Worm (Caenorhabditis elegans) whole organism, midembryonic: Measurements from ENCODE around the gene algn-13.

Source experiments
- T22C8.4 ChIP-seq: fragments of 200-800 bp; sonication (Bioruptor generic); IDR thresholded peaks from 2 replicates; pipeline ENCODE4 v1.3.6; 2022; ENCODE audit warnings: missing genetic modification characterization, missing compliant biosample characterization
- cog-1 ChIP-seq: sonication (generic microtip); optimal IDR thresholded peaks from 2 replicates; lab custom pipeline; 2016; ENCODE audit warnings: missing genetic modification characterization, missing compliant biosample characterization
- flt-1 ChIP-seq: fragments of 200-800 bp; sonication (Bioruptor generic); IDR thresholded peaks from 2 replicates; pipeline ENCODE4 v1.3.6; 2022; ENCODE audit warnings: missing genetic modification characterization, missing compliant biosample characterization
- klf-2 ChIP-seq: fragments of 200-800 bp; sonication (Bioruptor generic); conservative IDR thresholded peaks from 2 replicates; pipeline ENCODE4 v1.3.6; 2022; ENCODE audit warnings: missing genetic modification reagents, missing genetic modification characterization, missing compliant biosample characterization
- med-1 ChIP-seq: sonication (generic microtip); optimal IDR thresholded peaks from 2 replicates; lab custom pipeline; 2017; ENCODE audit warnings: missing genetic modification characterization, mild to moderate bottlenecking, missing compliant biosample characterization, antibody characterized with exemption, missing genetic modification reagents; ENCODE audit not compliant: insufficient read depth
- ref-1 ChIP-seq: fragments of 200-800 bp; sonication (Bioruptor generic); conservative IDR thresholded peaks from 2 replicates; pipeline ENCODE4 v1.3.6; 2022; ENCODE audit warnings: missing genetic modification reagents, missing genetic modification characterization, missing compliant biosample characterization
- tab-1 ChIP-seq: fragments of 200-800 bp; sonication (Bioruptor generic); IDR thresholded peaks from 2 replicates; pipeline ENCODE4 v1.3.6; 2022; ENCODE audit warnings: missing genetic modification characterization, missing compliant biosample characterization
- ztf-23 ChIP-seq: fragments of 200-800 bp; sonication (Bioruptor generic); IDR thresholded peaks from 2 replicates; pipeline ENCODE4 v1.3.6; 2022; ENCODE audit warnings: missing genetic modification reagents, missing genetic modification characterization, missing compliant biosample characterization
- ztf-29 ChIP-seq: fragments of 200-800 bp; sonication (Bioruptor generic); IDR thresholded peaks from 2 replicates; pipeline ENCODE4 v1.3.6; 2022; ENCODE audit warnings: missing genetic modification reagents, missing genetic modification characterization, missing compliant biosample characterization

The algn-13 gene

DNA sequence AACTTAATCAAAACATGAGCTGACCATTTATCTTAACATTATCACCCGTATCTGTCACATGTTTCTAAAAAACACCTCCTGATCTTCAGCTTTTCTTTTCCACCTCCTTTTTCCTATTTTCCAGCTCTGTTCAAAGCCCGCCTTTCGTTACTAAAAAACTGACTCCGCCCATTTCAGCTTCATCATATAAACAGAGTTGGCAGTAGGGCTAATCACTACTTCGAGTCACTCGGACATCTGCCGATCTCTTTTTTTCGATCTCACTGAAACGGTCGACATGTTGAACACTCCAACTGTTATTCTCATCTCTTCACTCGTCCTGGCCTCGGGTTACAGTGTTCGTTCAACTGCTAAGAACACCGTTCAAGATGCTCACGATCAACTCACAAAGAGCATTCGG, 30.7 kb upstream of the algn-13 start, which contains the start of gene droe-4:
droe-4 (plus strand) TSS at position 172 of the 400 bp plus-strand sequence.
- TF ChIP-seq ztf-29 (GFP tag; lab: Robert Waterston, UW) (no peak), cog-1 (tag; lab: Kevin White, UChicago) (no peak), T22C8.4 (GFP tag; lab: Robert Waterston, UW) (no peak), ref-1 (GFP tag; lab: Robert Waterston, UW) (no peak), tab-1 (GFP tag; lab: Robert Waterston, UW) (no peak), ztf-23 (no peak), flt-1 (GFP tag; lab: Robert Waterston, UW) (no peak), med-1 (GFP tag; lab: Kevin White, UChicago) (no peak), klf-2 (GFP tag; lab: Robert Waterston, UW) (no peak)

DNA sequence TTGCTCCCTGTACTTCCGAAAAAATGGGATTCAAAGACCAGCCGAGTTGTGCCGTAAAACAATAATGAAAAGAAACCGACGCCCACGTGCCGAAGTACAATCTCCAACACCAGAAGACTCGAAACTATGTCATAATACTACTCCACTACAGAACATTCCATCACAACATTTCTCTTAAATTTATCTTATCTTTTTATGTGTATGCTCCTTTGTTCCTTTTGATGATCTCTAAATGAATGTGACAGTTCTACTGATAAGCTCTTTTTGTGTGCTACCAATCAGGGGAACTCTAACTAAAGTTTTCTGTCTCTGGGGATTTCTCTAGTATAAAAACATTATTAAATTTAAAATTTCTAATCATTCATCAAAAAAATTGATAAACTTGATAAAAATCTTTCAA, 25.0 kb upstream of the algn-13 start:
- no peak for TF ChIP-seq tab-1 (GFP tag; lab: Robert Waterston, UW)
- no peak for TF ChIP-seq med-1 (GFP tag; lab: Kevin White, UChicago)
- no peak for TF ChIP-seq klf-2 (GFP tag; lab: Robert Waterston, UW)
- no peak for TF ChIP-seq cog-1 (tag; lab: Kevin White, UChicago)
- TF ChIP-seq T22C8.4 (GFP tag; lab: Robert Waterston, UW) = no peak
- no peak for TF ChIP-seq ref-1 (GFP tag; lab: Robert Waterston, UW)
- no peak for TF ChIP-seq flt-1 (GFP tag; lab: Robert Waterston, UW)
- no peak for TF ChIP-seq ztf-29 (GFP tag; lab: Robert Waterston, UW)

DNA sequence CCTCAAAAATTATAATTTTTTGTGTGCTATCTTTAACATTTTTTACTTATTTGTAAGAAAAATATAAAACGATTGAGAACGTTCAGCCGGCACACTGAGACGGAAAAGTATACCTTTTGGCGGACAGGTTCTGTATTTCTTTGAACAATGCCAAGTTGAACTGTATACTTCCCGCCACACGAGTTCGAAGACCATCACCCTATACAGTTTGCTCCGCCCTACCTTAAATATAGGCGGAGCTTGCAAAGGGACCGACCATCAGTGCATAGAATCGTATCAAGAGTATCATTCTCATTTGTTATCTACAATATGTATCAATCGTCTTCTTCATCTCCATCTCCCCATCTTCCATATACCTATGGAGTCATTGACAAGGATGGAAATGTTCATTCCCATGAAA, 23.1 kb upstream of the algn-13 start, which contains the start of gene end-1:
end-1 (plus strand) TSS at position 301 of the 400 bp plus-strand sequence.
- TF ChIP-seq cog-1 (tag; lab: Kevin White, UChicago) (no peak), T22C8.4 (GFP tag; lab: Robert Waterston, UW) (no peak), ztf-23 (no peak), ref-1 (GFP tag; lab: Robert Waterston, UW) (no peak), tab-1 (GFP tag; lab: Robert Waterston, UW) (no peak), klf-2 (GFP tag; lab: Robert Waterston, UW) (no peak), ztf-29 (GFP tag; lab: Robert Waterston, UW) (no peak), flt-1 (GFP tag; lab: Robert Waterston, UW) (no peak), med-1 (GFP tag; lab: Kevin White, UChicago) (no peak)

DNA sequence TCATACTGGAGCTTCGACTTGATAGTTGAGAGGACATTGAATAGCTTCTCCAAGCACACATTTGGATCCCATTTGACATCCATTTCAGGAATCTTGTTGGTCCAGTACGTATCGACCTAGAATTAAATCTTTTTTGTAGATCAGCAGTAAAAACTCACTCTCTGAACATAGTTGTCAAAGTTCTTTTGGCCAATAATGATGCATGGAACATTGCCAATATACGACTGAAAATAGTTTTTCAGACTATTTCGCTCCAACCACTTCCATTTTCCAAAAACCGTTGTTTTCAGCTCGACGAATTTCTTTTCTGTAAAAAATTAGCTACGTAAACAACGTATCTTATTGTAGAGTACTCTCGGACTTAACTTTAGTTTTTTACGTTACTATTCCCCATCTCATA, 19.9 kb upstream of the algn-13 start:
- TF ChIP-seq med-1 (GFP tag; lab: Kevin White, UChicago) (no peak), ref-1 (GFP tag; lab: Robert Waterston, UW) (no peak), flt-1 (GFP tag; lab: Robert Waterston, UW) (no peak), ztf-23 (no peak), ztf-29 (GFP tag; lab: Robert Waterston, UW) (no peak), tab-1 (GFP tag; lab: Robert Waterston, UW) (no peak), klf-2 (GFP tag; lab: Robert Waterston, UW) (no peak), cog-1 (tag; lab: Kevin White, UChicago) (no peak), T22C8.4 (GFP tag; lab: Robert Waterston, UW) (no peak)

DNA sequence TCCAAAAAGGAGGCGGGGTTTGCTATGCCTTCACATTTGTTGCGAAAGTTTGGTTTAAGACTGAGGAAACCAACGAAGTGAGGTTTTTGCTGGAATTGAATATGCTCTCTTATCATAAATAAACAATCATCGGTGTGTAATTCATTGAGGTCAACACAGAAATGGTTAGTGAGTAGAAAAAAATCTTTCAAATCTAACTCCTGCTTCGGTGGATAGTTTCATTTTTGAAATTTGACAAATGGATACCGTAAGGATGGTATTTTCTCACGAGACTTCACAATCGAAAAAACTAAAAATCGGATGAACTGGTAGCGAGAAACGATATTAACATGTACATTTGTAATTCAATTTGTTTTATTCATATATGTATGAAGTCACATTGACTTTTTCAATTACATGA, 19.0 kb upstream of the algn-13 start, which contains the start of gene eol-1:
eol-1 (minus strand) TSS at position 101 of the 400 bp plus-strand sequence.
- no peak for TF ChIP-seq tab-1 (GFP tag; lab: Robert Waterston, UW)
- no peak for TF ChIP-seq ztf-23
- TF ChIP-seq ref-1 (GFP tag; lab: Robert Waterston, UW) = no peak
- no peak for TF ChIP-seq flt-1 (GFP tag; lab: Robert Waterston, UW)
- TF ChIP-seq T22C8.4 (GFP tag; lab: Robert Waterston, UW) = no peak
- TF ChIP-seq ztf-29 (GFP tag; lab: Robert Waterston, UW) = no peak
- no peak for TF ChIP-seq klf-2 (GFP tag; lab: Robert Waterston, UW)
- TF ChIP-seq cog-1 (tag; lab: Kevin White, UChicago) = no peak
- TF ChIP-seq med-1 (GFP tag; lab: Kevin White, UChicago) = no peak

DNA sequence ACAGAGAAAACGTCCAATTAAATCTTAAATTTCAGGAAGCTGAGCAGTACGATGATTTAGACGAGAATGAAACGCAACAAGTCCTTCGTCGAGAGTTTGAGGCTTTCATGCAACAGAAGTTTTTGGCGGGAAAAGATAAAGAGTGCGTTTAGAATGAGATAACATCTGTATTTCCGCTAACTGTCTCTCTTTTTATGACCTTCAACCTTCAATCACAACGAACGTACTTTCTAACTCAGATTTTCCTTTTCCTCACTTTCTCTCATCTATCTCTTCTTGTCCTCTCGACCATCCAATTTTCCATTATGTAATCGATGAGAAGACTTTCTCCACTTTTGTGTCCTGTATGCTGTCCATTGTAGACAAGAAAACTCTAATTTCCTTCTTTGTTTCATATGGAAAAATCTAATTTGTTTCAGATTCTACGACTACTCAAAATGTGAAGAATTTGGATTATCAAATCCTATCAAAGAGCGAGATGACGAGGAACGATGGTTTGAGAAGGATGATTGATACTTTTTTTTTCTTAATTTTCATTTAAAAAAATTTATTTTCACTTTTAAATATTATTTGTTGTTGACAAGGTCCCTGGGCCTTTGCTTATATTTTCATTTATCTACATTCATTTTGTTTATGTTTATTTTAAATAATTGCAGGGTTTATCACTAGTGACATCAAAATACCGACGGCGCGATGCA, 1.7 kb upstream of the algn-13 start, which contains the start of gene sao-1:
sao-1 (plus strand) TSS at position 648 of the 698 bp plus-strand sequence.
- no peak for TF ChIP-seq cog-1 (tag; lab: Kevin White, UChicago)
- no peak for TF ChIP-seq ztf-23
- TF ChIP-seq T22C8.4 (GFP tag; lab: Robert Waterston, UW) = no peak
- TF ChIP-seq tab-1 (GFP tag; lab: Robert Waterston, UW) = no peak
- no peak for TF ChIP-seq flt-1 (GFP tag; lab: Robert Waterston, UW)
- no peak for TF ChIP-seq ztf-29 (GFP tag; lab: Robert Waterston, UW)
- TF ChIP-seq ref-1 (GFP tag; lab: Robert Waterston, UW) = no peak
- TF ChIP-seq klf-2 (GFP tag; lab: Robert Waterston, UW) = no peak
- TF ChIP-seq med-1 (GFP tag; lab: Kevin White, UChicago) = no peak

DNA sequence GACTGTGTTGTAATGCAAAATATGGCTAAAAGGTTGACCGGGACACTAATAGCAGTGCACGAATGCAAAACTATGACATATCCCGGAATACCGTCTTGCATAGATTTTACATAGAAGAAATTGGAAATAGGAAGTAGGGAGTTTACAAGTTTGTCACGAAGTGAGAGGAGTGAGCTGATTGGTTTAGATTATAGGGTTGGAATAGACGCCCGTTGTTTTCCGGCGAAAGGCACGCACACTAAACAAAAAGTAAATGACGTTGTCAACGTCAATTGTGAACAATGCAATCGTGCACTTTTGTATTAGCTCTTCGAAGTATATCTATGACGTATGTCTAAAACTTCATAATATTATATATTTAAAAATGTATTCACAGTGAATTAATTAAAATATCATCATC, 861 bp downstream of the algn-13 start, which contains the start of gene srh-24:
srh-24 (minus strand) TSS at position 101 of the 400 bp plus-strand sequence.
- TF ChIP-seq tab-1 (GFP tag; lab: Robert Waterston, UW) (no peak), flt-1 (GFP tag; lab: Robert Waterston, UW) (no peak), T22C8.4 (GFP tag; lab: Robert Waterston, UW) (no peak), klf-2 (GFP tag; lab: Robert Waterston, UW) (no peak), ref-1 (GFP tag; lab: Robert Waterston, UW) (no peak), ztf-29 (GFP tag; lab: Robert Waterston, UW) (no peak), cog-1 (tag; lab: Kevin White, UChicago) (no peak), med-1 (GFP tag; lab: Kevin White, UChicago) (no peak), ztf-23 (no peak)

DNA sequence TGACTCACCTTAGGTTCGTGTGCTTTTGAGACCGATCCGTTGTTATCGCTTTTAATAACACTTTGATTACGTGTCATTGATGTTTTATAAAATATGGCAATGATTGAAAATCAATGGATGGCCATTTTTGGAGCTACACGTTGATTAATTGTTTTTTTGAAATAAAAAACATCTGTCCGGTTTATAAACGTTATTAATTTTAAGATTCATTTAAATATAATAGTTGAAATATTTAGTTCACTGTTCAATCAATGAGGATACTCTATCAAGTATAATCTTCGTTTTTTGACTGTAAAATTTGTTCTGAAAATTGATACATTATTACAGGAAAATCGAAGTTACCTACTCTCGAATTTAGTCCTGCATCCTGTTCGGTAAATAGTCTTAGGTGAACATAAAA, 3.5 kb downstream of the algn-13 start, which contains the start of gene R10D12.10:
R10D12.10 (minus strand) TSS at position 101 of the 400 bp plus-strand sequence.
- no peak for TF ChIP-seq ztf-23
- TF ChIP-seq cog-1 (tag; lab: Kevin White, UChicago) = no peak
- TF ChIP-seq med-1 (GFP tag; lab: Kevin White, UChicago) = no peak
- TF ChIP-seq klf-2 (GFP tag; lab: Robert Waterston, UW) = no peak
- TF ChIP-seq T22C8.4 (GFP tag; lab: Robert Waterston, UW) = no peak
- no peak for TF ChIP-seq tab-1 (GFP tag; lab: Robert Waterston, UW)
- TF ChIP-seq ztf-29 (GFP tag; lab: Robert Waterston, UW) = no peak
- no peak for TF ChIP-seq ref-1 (GFP tag; lab: Robert Waterston, UW)
- TF ChIP-seq flt-1 (GFP tag; lab: Robert Waterston, UW) = no peak
